Worm (Caenorhabditis elegans): ENCODE measurements around the gene F31F4.11.

Gene F31F4.11

ce11 chrV:628527-628926 lies 35.7 kb downstream of the F31F4.11 start, which contains the start of gene F48G7.9:
Gene F48G7.9, minus strand, starts transcription at chrV:628627.
- no peak for TF ChIP-seq nhr-12 (tag; optimal IDR thresholded peaks at IDR 0.05)
- no peak for TF ChIP-seq unc-120 (tag; optimal IDR thresholded peaks at IDR 0.05; ENCODE audit: poor library complexity, severe bottlenecking)
- no peak for TF ChIP-seq flh-1 (GFP tag; optimal IDR thresholded peaks at IDR 0.05)
- TF ChIP-seq blmp-1 (tag; optimal IDR thresholded peaks at IDR 0.05), result no peak
- no peak for TF ChIP-seq lsy-2 (tag; optimal IDR thresholded peaks at IDR 0.05)
- TF ChIP-seq mls-2 (tag; optimal IDR thresholded peaks at IDR 0.05), result no peak
- no peak for TF ChIP-seq nhr-2 (tag; optimal IDR thresholded peaks at IDR 0.05)
- TF ChIP-seq lin-32 (GFP tag; optimal IDR thresholded peaks at IDR 0.05), result no peak

ce11 chrV:627585-627984 lies 36.7 kb downstream of the F31F4.11 start, which contains the start of gene F48G7.8:
Gene F48G7.8, minus strand, starts transcription at chrV:627685.
- TF ChIP-seq tbx-8 (GFP tag; optimal IDR thresholded peaks at IDR 0.05) (no peak), ztf-11 (tag; optimal IDR thresholded peaks at IDR 0.05) (no peak), lin-13 (tag; optimal IDR thresholded peaks at IDR 0.05) (no peak), drap-1 (GFP tag; optimal IDR thresholded peaks at IDR 0.05) (no peak), sptf-1 (tag; optimal IDR thresholded peaks at IDR 0.05) (no peak), flh-1 (GFP tag; optimal IDR thresholded peaks at IDR 0.05) (no peak), bed-3 (GFP tag; optimal IDR thresholded peaks at IDR 0.05) (no peak), ham-2 (GFP tag; optimal IDR thresholded peaks at IDR 0.05) (no peak), M03D4.4 (tag; optimal IDR thresholded peaks at IDR 0.05) (no peak), ceh-43 (GFP tag; optimal IDR thresholded peaks at IDR 0.05) (no peak), hlh-1 (tag; optimal IDR thresholded peaks at IDR 0.05) (no peak), lsy-2 (tag; optimal IDR thresholded peaks at IDR 0.05) (no peak), nhr-28 (tag; optimal IDR thresholded peaks at IDR 0.05) (no peak), ceh-83 (GFP tag; optimal IDR thresholded peaks at IDR 0.05) (no peak), cnd-1 (tag; optimal IDR thresholded peaks at IDR 0.05) (no peak), sem-2 (GFP tag; optimal IDR thresholded peaks at IDR 0.05) (no peak), nhr-2 (tag; optimal IDR thresholded peaks at IDR 0.05) (no peak)

- TF ChIP-seq pha-4 (tag; optimal IDR thresholded peaks at IDR 0.05) (no peak), snpc-4 (tag; optimal IDR thresholded peaks at IDR 0.05) (no peak), nhr-28 (tag; optimal IDR thresholded peaks at IDR 0.05) (no peak)
Measured at ce11 chrV:626321-626720, 37.9 kb downstream of the F31F4.11 start, which contains the start of gene F48G7.7. Gene F48G7.7, minus strand, starts transcription at chrV:626421.

- TF ChIP-seq nhr-28 (tag; optimal IDR thresholded peaks at IDR 0.05) (no peak), ces-1 (GFP tag; optimal IDR thresholded peaks at IDR 0.05) (no peak), M03D4.4 (tag; optimal IDR thresholded peaks at IDR 0.05) (no peak), unc-62 (GFP tag; optimal IDR thresholded peaks at IDR 0.05) (no peak), ceh-83 (GFP tag; optimal IDR thresholded peaks at IDR 0.05) (no peak), ztf-11 (tag; optimal IDR thresholded peaks at IDR 0.05) (no peak), nhr-76 (tag; optimal IDR thresholded peaks at IDR 0.05) (no peak), nhr-237 (tag; optimal IDR thresholded peaks at IDR 0.05) (no peak), mab-5 (tag; optimal IDR thresholded peaks at IDR 0.05) (no peak), lsy-2 (tag; optimal IDR thresholded peaks at IDR 0.05) (no peak)
Measured at ce11 chrV:624922-625321, 39.3 kb downstream of the F31F4.11 start, which contains the start of gene srt-17. Gene srt-17, minus strand, starts transcription at chrV:625022.

- TF ChIP-seq sem-2 (GFP tag; optimal IDR thresholded peaks at IDR 0.05) (no peak), unc-120 (tag; optimal IDR thresholded peaks at IDR 0.05; ENCODE audit: poor library complexity, severe bottlenecking) (no peak), ceh-43 (GFP tag; optimal IDR thresholded peaks at IDR 0.05) (no peak), elt-3 (tag; optimal IDR thresholded peaks at IDR 0.05) (no peak), nhr-76 (tag; optimal IDR thresholded peaks at IDR 0.05) (no peak), nhr-28 (tag; optimal IDR thresholded peaks at IDR 0.05) (no peak), unc-62 (GFP tag; optimal IDR thresholded peaks at IDR 0.05) (no peak)
Measured at ce11 chrV:622902-623301, 41.3 kb downstream of the F31F4.11 start, which contains the start of gene F48G7.5. Gene F48G7.5, minus strand, starts transcription at chrV:622935.

- no peak for TF ChIP-seq unc-120 (tag; optimal IDR thresholded peaks at IDR 0.05; ENCODE audit: poor library complexity, severe bottlenecking)
- no peak for TF ChIP-seq cnd-1 (tag; optimal IDR thresholded peaks at IDR 0.05)
- TF ChIP-seq snpc-4 (tag; optimal IDR thresholded peaks at IDR 0.05), result no peak
- TF ChIP-seq sptf-1 (tag; optimal IDR thresholded peaks at IDR 0.05), result no peak
- TF ChIP-seq nhr-237 (tag; optimal IDR thresholded peaks at IDR 0.05), result no peak
- TF ChIP-seq ceh-43 (GFP tag; optimal IDR thresholded peaks at IDR 0.05), result no peak
- TF ChIP-seq elt-1 (tag; optimal IDR thresholded peaks at IDR 0.05; ENCODE audit: borderline replicate concordance, insufficient read depth), result no peak
- TF ChIP-seq mab-5 (tag; optimal IDR thresholded peaks at IDR 0.05), result no peak
- no peak for TF ChIP-seq unc-39 (tag; optimal IDR thresholded peaks at IDR 0.05)
- TF ChIP-seq unc-62 (GFP tag; optimal IDR thresholded peaks at IDR 0.05), result no peak
- TF ChIP-seq ces-1 (GFP tag; optimal IDR thresholded peaks at IDR 0.05), result no peak
- TF ChIP-seq mls-2 (tag; optimal IDR thresholded peaks at IDR 0.05), result no peak
- no peak for TF ChIP-seq ceh-83 (GFP tag; optimal IDR thresholded peaks at IDR 0.05)
- no peak for TF ChIP-seq nhr-76 (tag; optimal IDR thresholded peaks at IDR 0.05)
Measured at ce11 chrV:620987-621386, 43.2 kb downstream of the F31F4.11 start.
